Fruit fly (Drosophila melanogaster): Measurements from ENCODE around the gene CG43057.

CG43057 gene

DNA sequence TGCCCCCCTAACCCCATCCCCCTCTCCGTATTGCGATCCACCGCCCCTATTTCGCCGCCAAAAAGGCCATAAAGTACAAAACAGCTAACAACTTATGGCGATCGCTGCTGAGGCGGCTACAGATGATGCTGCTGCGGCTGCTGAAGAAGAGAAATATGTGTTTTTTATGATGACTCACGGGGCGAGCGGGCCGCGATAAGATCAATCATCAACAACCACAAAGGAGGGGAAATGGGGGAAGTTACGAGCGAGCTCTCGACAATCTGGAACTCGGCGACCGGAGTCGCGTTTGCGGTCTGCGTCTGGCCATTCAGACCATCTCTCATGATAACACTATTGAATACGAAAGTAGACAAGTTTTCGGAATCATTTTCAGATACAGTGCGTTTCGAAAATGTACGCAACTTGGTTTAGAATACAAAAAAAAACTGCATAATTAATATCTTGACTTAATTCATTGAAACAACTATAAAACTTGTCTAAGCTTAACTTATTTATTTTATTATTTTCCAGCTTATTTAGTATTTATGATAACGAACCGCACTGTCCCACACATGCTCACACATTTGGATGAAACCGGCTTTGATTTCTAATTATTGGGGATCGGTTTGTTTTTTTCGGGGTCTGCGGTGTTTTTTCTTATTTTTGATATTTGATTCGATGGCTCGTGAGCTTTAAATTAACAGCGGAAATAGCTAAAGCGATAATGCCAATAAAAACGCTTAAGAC is 48.5 kb upstream of the CG43057 start (continued):
- TF ChIP-seq run (tag; optimal IDR thresholded peaks at IDR 0.05), result peak; percentile 95
- peak; percentile 92 for TF ChIP-seq mirr (GFP tag; optimal IDR thresholded peaks at IDR 0.05)
- peak; percentile 85 for TF ChIP-seq fu2 (GFP tag; optimal IDR thresholded peaks at IDR 0.05)
- TF ChIP-seq crp (GFP tag; optimal IDR thresholded peaks at IDR 0.05), result peak in 1 of 2 experiments; percentile 63
- peak; percentile 75 for TF ChIP-seq HmgD (GFP tag; optimal IDR thresholded peaks at IDR 0.05)
- peak; percentile 82 for TF ChIP-seq CG8359 (GFP tag; optimal IDR thresholded peaks at IDR 0.05; ENCODE audit: borderline replicate concordance)
- peak; percentile 94 for TF ChIP-seq BtbVII (GFP tag; optimal IDR thresholded peaks at IDR 0.05)
- peak; percentile 98 for TF ChIP-seq dysf (GFP tag; IDR thresholded peaks at IDR 0.05)
- TF ChIP-seq CG9727 (GFP tag; optimal IDR thresholded peaks at IDR 0.05), result peak; percentile 92
- peak; percentile 90 for TF ChIP-seq ssp (GFP tag; IDR thresholded peaks at IDR 0.05)
- peak; percentile 87 for TF ChIP-seq Nf-YC (tag; optimal IDR thresholded peaks at IDR 0.05)
- TF ChIP-seq E2f1 (GFP tag; IDR thresholded peaks at IDR 0.05), result peak; percentile 97
- TF ChIP-seq Oli (tag; optimal IDR thresholded peaks at IDR 0.05), result peak; percentile 97
- peak; percentile 97 for TF ChIP-seq CG13296 (GFP tag; optimal IDR thresholded peaks at IDR 0.05)
- peak; percentile 90 for TF ChIP-seq chn (GFP tag; optimal IDR thresholded peaks at IDR 0.05)
- TF ChIP-seq CG10959 (GFP tag; IDR thresholded peaks at IDR 0.05), result peak; percentile 93
- peak; percentile 17 for TF ChIP-seq pzg (GFP tag; optimal IDR thresholded peaks at IDR 0.05)
- peak; percentile 69 for TF ChIP-seq psq (GFP tag; optimal IDR thresholded peaks at IDR 0.05)
- TF ChIP-seq NC2α (GFP tag; optimal IDR thresholded peaks at IDR 0.05), result peak; percentile 84
- peak; percentile 93 for TF ChIP-seq gsb (GFP tag; IDR thresholded peaks at IDR 0.05)
- TF ChIP-seq CG6854 (GFP tag; optimal IDR thresholded peaks at IDR 0.05), result peak; percentile 92
- TF ChIP-seq Dip3 (GFP tag; optimal IDR thresholded peaks at IDR 0.05), result peak; percentile 92
- peak; percentile 93 for TF ChIP-seq CG31441 (GFP tag; IDR thresholded peaks at IDR 0.05)
- TF ChIP-seq CG2875 (GFP tag; optimal IDR thresholded peaks at IDR 0.05), result peak; percentile 94
- peak; percentile 91 for TF ChIP-seq CG1602 (GFP tag; optimal IDR thresholded peaks at IDR 0.05)
- TF ChIP-seq Atf-2 (GFP tag; optimal IDR thresholded peaks at IDR 0.05), result peak; percentile 81
- TF ChIP-seq CG9876 (GFP tag; optimal IDR thresholded peaks at IDR 0.05), result peak; percentile 31
- peak; percentile 96 for TF ChIP-seq CG4424 (GFP tag; optimal IDR thresholded peaks at IDR 0.05)
- TF ChIP-seq Atf6 (GFP tag; IDR thresholded peaks at IDR 0.05), result peak; percentile 97
- peak; percentile 82 for TF ChIP-seq jing (GFP tag; optimal IDR thresholded peaks at IDR 0.05)
- TF ChIP-seq stwl (tag; optimal IDR thresholded peaks at IDR 0.05), result peak; percentile 38
- TF ChIP-seq tgo (GFP tag; IDR thresholded peaks at IDR 0.05), result peak; percentile 97
- peak; percentile 97 for TF ChIP-seq CG12659 (GFP tag; optimal IDR thresholded peaks at IDR 0.05)
- peak; percentile 93 for TF ChIP-seq CG11696 (GFP tag; IDR thresholded peaks at IDR 0.05)
- peak; percentile 90 for TF ChIP-seq CG13775 (GFP tag; optimal IDR thresholded peaks at IDR 0.05)
- no peak for TF ChIP-seq Scr (GFP tag; IDR thresholded peaks at IDR 0.05; ENCODE audit: partially characterized antibody)
- peak; percentile 95 for TF ChIP-seq CrebB (tag; optimal IDR thresholded peaks at IDR 0.05)
- peak; percentile 92 for TF ChIP-seq gro (GFP tag; optimal IDR thresholded peaks at IDR 0.05)
- peak; percentile 76 for TF ChIP-seq Doc2 (GFP tag; IDR thresholded peaks at IDR 0.05)
- peak; percentile 93 for TF ChIP-seq C15 (GFP tag; IDR thresholded peaks at IDR 0.05)
- peak; percentile 95 for TF ChIP-seq kni (GFP tag; optimal IDR thresholded peaks at IDR 0.05)
- peak; percentile 98 for TF ChIP-seq stc (GFP tag; IDR thresholded peaks at IDR 0.05)
- peak; percentile 93 for TF ChIP-seq CG1603 (tag; optimal IDR thresholded peaks at IDR 0.05)
- peak; percentile 68 for TF ChIP-seq ab (GFP tag; optimal IDR thresholded peaks at IDR 0.05)
- TF ChIP-seq ems (GFP tag; optimal IDR thresholded peaks at IDR 0.05), result peak; percentile 93
- TF ChIP-seq Doc3 (GFP tag; IDR thresholded peaks at IDR 0.05; ENCODE audit: partially characterized antibody), result no peak
- peak; percentile 95 for TF ChIP-seq ttk (GFP tag; IDR thresholded peaks at IDR 0.05)
- TF ChIP-seq Antp (GFP tag; optimal IDR thresholded peaks at IDR 0.05), result peak; percentile 90
- peak; percentile 93 for TF ChIP-seq CG4854 (GFP tag; optimal IDR thresholded peaks at IDR 0.05)
- TF ChIP-seq Hey (tag; optimal IDR thresholded peaks at IDR 0.05), result peak; percentile 80

Measured in whole organism, embryonic.